Worm (Caenorhabditis elegans): ENCODE data around the gene F38B6.8.
A peak's percentile ranks its signal among the peaks of the same experiment; 100 is the strongest.

F38B6.8 gene

DNA sequence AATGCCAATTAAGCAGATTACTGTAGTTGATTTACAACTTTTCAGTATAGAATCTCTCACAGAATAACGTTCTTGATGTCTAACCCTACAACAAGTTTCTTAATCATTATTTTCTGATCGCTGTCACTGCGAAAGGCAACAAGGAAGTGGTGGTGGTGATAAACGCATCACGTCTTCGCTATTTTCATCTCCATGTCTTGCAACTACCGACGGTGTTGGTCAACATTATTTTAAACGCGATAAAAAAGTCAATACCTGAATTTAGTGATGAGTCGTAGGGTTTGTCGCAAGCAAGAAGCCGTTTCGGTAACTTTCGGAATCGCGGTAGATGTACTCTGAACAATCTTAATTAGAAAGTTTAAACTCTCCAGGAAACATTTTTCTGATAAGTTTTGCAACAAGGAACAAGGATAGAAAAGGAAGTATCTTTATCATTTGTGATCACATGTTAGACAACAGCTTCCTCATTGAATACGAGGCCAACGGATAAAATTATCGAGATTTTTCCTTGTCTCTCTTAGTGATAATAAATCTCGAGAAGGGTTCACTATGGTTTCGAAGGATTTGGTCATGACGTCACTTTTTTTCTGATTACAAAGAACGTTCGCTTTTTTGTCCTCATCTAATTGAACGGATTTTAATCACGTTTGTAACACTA lies 18.7 kb downstream of the F38B6.8 start:
- TF ChIP-seq atf-7 (tag; optimal IDR thresholded peaks at IDR 0.05): peak; percentile 69
- TF ChIP-seq ztf-22 (GFP tag; optimal IDR thresholded peaks at IDR 0.05): no peak
- no peak for TF ChIP-seq sptf-2 (GFP tag; optimal IDR thresholded peaks at IDR 0.05)
- TF ChIP-seq Y95B8A.8 (GFP tag; IDR thresholded peaks at IDR 0.05): no peak
- TF ChIP-seq ZK185.1 (tag; optimal IDR thresholded peaks at IDR 0.05; ENCODE audit: poor library complexity, severe bottlenecking): no peak

DNA sequence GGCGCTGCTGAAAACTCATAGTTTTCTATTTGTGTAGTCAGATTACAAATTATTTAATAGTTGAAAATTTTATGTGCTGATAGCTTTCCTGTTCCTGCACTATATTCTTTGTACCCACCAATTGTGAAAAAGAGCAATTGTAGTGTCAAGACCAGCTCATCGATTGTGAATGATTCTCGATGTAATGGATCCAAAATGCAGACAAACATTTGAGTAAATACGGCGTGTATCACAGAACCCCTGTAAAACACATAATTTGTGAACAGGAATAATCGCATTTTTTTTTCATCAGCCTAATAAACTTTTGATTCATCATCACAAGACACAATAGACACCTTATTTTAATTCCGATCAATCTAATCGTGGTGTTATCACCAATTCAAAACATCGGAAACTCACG lies 20.3 kb downstream of the F38B6.8 start:
- no peak for TF ChIP-seq repo-1 (tag; optimal IDR thresholded peaks at IDR 0.05)
- peak; percentile 31 for TF ChIP-seq nhr-80 (tag; optimal IDR thresholded peaks at IDR 0.05)
- no peak for TF ChIP-seq F39B2.1 (GFP tag; IDR thresholded peaks at IDR 0.05)
- no peak for TF ChIP-seq attf-6 (GFP tag; IDR thresholded peaks at IDR 0.05)
- no peak for TF ChIP-seq ztf-3 (GFP tag; optimal IDR thresholded peaks at IDR 0.05)
- peak; percentile 5; the same call in 1 of the 2 replicates for TF ChIP-seq nfyb-1 (GFP tag; IDR thresholded peaks at IDR 0.05)
- TF ChIP-seq ekl-4 (GFP tag; IDR thresholded peaks at IDR 0.05): 0 out of 2 replicates have a peak, but pooled peaks have one; percentile 30

DNA sequence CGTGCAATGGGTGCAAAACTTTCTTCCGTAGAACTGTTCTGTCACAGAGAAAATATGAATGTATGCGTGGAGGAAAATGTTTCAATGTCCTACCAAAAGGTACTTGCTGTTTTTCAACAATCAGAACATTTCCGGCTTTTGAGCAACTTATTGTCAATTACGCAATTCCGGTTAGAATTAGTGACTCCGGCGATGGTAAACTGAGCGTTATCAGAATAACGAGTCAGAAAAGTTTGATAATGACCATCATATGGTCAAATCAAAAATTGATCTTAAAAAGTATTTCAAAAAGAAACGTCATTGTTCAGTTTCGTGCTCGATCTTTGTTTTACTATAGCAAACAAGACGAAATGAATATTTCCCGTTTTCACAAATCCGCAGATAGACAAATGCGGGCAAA lies 25.8 kb downstream of the F38B6.8 start:
- TF ChIP-seq nhr-80 (tag; optimal IDR thresholded peaks at IDR 0.05) (peak; percentile 38), nhr-120 (GFP tag; IDR thresholded peaks at IDR 0.05) (0 out of 2 replicates have a peak, but pooled peaks have one; percentile 57), ceh-58 (GFP tag; IDR thresholded peaks at IDR 0.05) (no peak)

DNA sequence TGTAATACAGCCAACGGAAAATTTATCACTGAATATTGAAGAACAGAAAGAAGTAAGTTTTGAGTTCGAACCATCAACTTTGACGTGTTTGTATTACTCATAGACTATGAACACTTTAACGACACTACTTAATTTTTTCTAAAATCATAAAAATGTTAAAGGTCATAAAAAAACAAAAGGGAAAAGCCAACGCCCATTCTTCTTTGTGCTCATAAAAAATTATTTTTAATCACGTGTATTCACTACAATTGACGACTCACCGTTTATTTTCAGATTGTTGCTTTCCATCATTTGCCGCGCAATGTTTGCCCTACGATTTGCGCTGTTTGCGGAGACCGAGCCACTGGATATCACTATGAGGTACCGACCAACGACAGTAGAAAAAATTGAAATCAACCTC lies 26.3 kb downstream of the F38B6.8 start:
- TF ChIP-seq bed-1 (GFP tag; IDR thresholded peaks at IDR 0.05) (no peak), lin-35 (GFP tag; optimal IDR thresholded peaks at IDR 0.05) (no peak), lag-1 (GFP tag; IDR thresholded peaks at IDR 0.05) (no peak), hmg-1.2 (GFP tag; IDR thresholded peaks at IDR 0.05) (no peak), hrde-1 (tag; optimal IDR thresholded peaks at IDR 0.05; ENCODE audit: borderline replicate concordance) (no peak), attf-6 (GFP tag; IDR thresholded peaks at IDR 0.05) (no peak), sea-2 (GFP tag; IDR thresholded peaks at IDR 0.05) (no peak), athp-1 (tag; optimal IDR thresholded peaks at IDR 0.05) (no peak), dpff-1 (tag; optimal IDR thresholded peaks at IDR 0.05) (no peak), lsy-27 (tag; optimal IDR thresholded peaks at IDR 0.05; ENCODE audit: borderline replicate concordance, insufficient read depth) (no peak), ama-1 (optimal IDR thresholded peaks at IDR 0.05) (no peak), ama-1 (GFP tag; optimal IDR thresholded peaks at IDR 0.05) (no peak), ztf-3 (GFP tag; optimal IDR thresholded peaks at IDR 0.05) (no peak), rcor-1 (GFP tag; IDR thresholded peaks at IDR 0.05) (no peak), F57C9.4 (tag; optimal IDR thresholded peaks at IDR 0.05) (no peak), tbp1 (GFP tag; optimal IDR thresholded peaks at IDR 0.05) (no peak), T07F8.4 (tag; optimal IDR thresholded peaks at IDR 0.05) (no peak)

DNA sequence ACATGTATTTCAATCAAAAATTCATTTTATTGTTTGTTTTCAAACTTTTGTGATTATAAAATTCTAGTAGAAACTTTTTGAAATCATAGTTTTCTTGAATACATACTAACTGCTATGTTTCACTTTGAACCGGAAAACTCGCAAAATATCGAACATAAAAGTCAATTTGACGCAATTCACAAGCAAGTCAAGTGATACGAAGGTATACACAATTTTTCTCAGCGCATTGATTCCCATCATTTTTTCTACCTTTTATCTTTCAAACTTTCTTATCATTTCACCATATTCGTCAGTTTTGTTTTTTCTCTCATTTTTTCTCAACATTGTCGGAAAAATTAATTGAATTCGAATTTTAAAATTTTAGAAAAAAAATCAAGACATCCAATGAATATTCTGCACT lies 27.4 kb downstream of the F38B6.8 start, which contains the start of gene nhr-173:
Gene nhr-173 (plus strand): TSS at position 366 of the 400 bp plus-strand sequence.
- TF ChIP-seq ama-1 (optimal IDR thresholded peaks at IDR 0.05): no peak
- TF ChIP-seq ama-1 (GFP tag; optimal IDR thresholded peaks at IDR 0.05): no peak
- peak; percentile 47 for TF ChIP-seq nhr-80 (tag; optimal IDR thresholded peaks at IDR 0.05)
- no peak for TF ChIP-seq mel-28 (tag; optimal IDR thresholded peaks at IDR 0.05; ENCODE audit: borderline replicate concordance)
- TF ChIP-seq aptf-3 (GFP tag; IDR thresholded peaks at IDR 0.05): no peak

Data from whole organism, young adult.